Worm (Caenorhabditis elegans) whole organism, mixed stage, embryonic: ENCODE results near the gene drd-1.

ENCODE experiments used
- M03D4.4 ChIP-seq: sonication (generic microtip); optimal IDR thresholded peaks from 2 replicates; lab custom pipeline; 2017; ENCODE audit warnings: mild to moderate bottlenecking, missing genetic modification characterization, missing compliant biosample characterization
- bed-3 ChIP-seq: fragments of 200-800 bp; sonication (Bioruptor generic); optimal IDR thresholded peaks from 3 replicates; lab custom pipeline; 2018; ENCODE audit warnings: mild to moderate bottlenecking, missing genetic modification characterization, moderate library complexity, missing compliant biosample characterization
- ceh-43 ChIP-seq: fragments of 200-800 bp; sonication (Bioruptor generic); optimal IDR thresholded peaks from 2 replicates; lab custom pipeline; 2018; ENCODE audit warnings: mild to moderate bottlenecking, missing genetic modification characterization, moderate library complexity, missing compliant biosample characterization
- ces-1 ChIP-seq: fragments of 150-350 bp; optimal IDR thresholded peaks from 2 replicates; lab custom pipeline; 2014; ENCODE audit warnings: missing biosample characterization, missing genetic modification reagents, missing genetic modification characterization
- cnd-1 ChIP-seq: fragments of 200-800 bp; sonication (Bioruptor generic); optimal IDR thresholded peaks from 2 replicates; lab custom pipeline; 2018; ENCODE audit warnings: mild to moderate bottlenecking, missing genetic modification characterization, missing compliant biosample characterization
- drap-1 ChIP-seq: fragments of 200-800 bp; sonication (Bioruptor generic); optimal IDR thresholded peaks from 3 replicates; lab custom pipeline; 2018; ENCODE audit warnings: mild to moderate bottlenecking, missing genetic modification characterization, missing compliant biosample characterization
- elt-1 ChIP-seq: sonication (generic microtip); optimal IDR thresholded peaks from 2 replicates; lab custom pipeline; 2017; ENCODE audit warnings: missing genetic modification characterization, mild to moderate bottlenecking, missing compliant biosample characterization, antibody characterized with exemption, moderate library complexity, borderline replicate concordance; ENCODE audit not compliant: insufficient read depth
- elt-3 ChIP-seq: fragments of 150-350 bp; optimal IDR thresholded peaks from 2 replicates; lab custom pipeline; 2014; ENCODE audit warnings: missing biosample characterization, missing genetic modification characterization
- flh-1 ChIP-seq: fragments of 200-800 bp; sonication (Bioruptor generic); optimal IDR thresholded peaks from 2 replicates; lab custom pipeline; 2018; ENCODE audit warnings: mild to moderate bottlenecking, missing genetic modification characterization, moderate library complexity, missing compliant biosample characterization
- hlh-1 ChIP-seq: fragments of 150-350 bp; optimal IDR thresholded peaks from 2 replicates; lab custom pipeline; 2014; ENCODE audit warnings: missing biosample characterization, missing genetic modification reagents, missing genetic modification characterization
- lin-13 ChIP-seq: fragments of 150-350 bp; optimal IDR thresholded peaks from 2 replicates; lab custom pipeline; 2014; ENCODE audit warnings: missing biosample characterization, missing genetic modification characterization
- lin-32 ChIP-seq: fragments of 200-800 bp; sonication (Bioruptor generic); optimal IDR thresholded peaks from 2 replicates; lab custom pipeline; 2018; ENCODE audit warnings: mild to moderate bottlenecking, missing genetic modification characterization, missing compliant biosample characterization
- lsy-2 ChIP-seq: fragments of 150-350 bp; optimal IDR thresholded peaks from 2 replicates; lab custom pipeline; 2014; ENCODE audit warnings: missing biosample characterization, missing genetic modification characterization
- mab-5 ChIP-seq: fragments of 150-350 bp; optimal IDR thresholded peaks from 2 replicates; lab custom pipeline; 2014; ENCODE audit warnings: missing biosample characterization, missing genetic modification characterization
- mep-1 ChIP-seq: fragments of 150-350 bp; optimal IDR thresholded peaks from 2 replicates; lab custom pipeline; 2017; ENCODE audit warnings: missing biosample characterization, missing genetic modification reagents, missing genetic modification characterization, inconsistent platforms
- mls-2 ChIP-seq: sonication (generic microtip); optimal IDR thresholded peaks from 2 replicates; lab custom pipeline; 2016; ENCODE audit warnings: mild to moderate bottlenecking, missing genetic modification characterization, moderate library complexity, missing compliant biosample characterization
- nhr-12 ChIP-seq: fragments of 150-350 bp; optimal IDR thresholded peaks from 2 replicates; lab custom pipeline; 2014; ENCODE audit warnings: missing biosample characterization, missing genetic modification characterization
- nhr-2 ChIP-seq: fragments of 150-350 bp; optimal IDR thresholded peaks from 2 replicates; lab custom pipeline; 2014; ENCODE audit warnings: missing biosample characterization, missing genetic modification characterization
- nhr-237 ChIP-seq: fragments of 150-350 bp; optimal IDR thresholded peaks from 2 replicates; lab custom pipeline; 2014; ENCODE audit warnings: missing biosample characterization, missing genetic modification characterization
- nhr-28 ChIP-seq: fragments of 150-350 bp; optimal IDR thresholded peaks from 2 replicates; lab custom pipeline; 2014; ENCODE audit warnings: missing biosample characterization, missing genetic modification characterization
- nhr-76 ChIP-seq: sonication (generic microtip); optimal IDR thresholded peaks from 2 replicates; lab custom pipeline; 2017; ENCODE audit warnings: missing biosample characterization, missing genetic modification characterization
- pha-4 ChIP-seq: fragments of 150-350 bp; optimal IDR thresholded peaks from 2 replicates; lab custom pipeline; 2018; ENCODE audit warnings: missing biosample characterization, missing genetic modification reagents, missing genetic modification characterization
- sem-2 ChIP-seq: fragments of 200-800 bp; sonication (Bioruptor generic); optimal IDR thresholded peaks from 2 replicates; lab custom pipeline; 2018; ENCODE audit warnings: mild to moderate bottlenecking, missing genetic modification characterization, missing compliant biosample characterization
- snpc-4 ChIP-seq: fragments of 150-350 bp; optimal IDR thresholded peaks from 2 replicates; lab custom pipeline; 2014; ENCODE audit warnings: missing biosample characterization, missing genetic modification characterization
- sptf-1 ChIP-seq: sonication (generic microtip); optimal IDR thresholded peaks from 2 replicates; lab custom pipeline; 2017; ENCODE audit warnings: mild to moderate bottlenecking, missing genetic modification characterization, moderate library complexity, missing compliant biosample characterization
- tbx-8 ChIP-seq: fragments of 200-800 bp; sonication (Bioruptor generic); optimal IDR thresholded peaks from 2 replicates; lab custom pipeline; 2018; ENCODE audit warnings: mild to moderate bottlenecking, missing genetic modification characterization, moderate library complexity, missing compliant biosample characterization
- unc-120 ChIP-seq: sonication (generic microtip); optimal IDR thresholded peaks from 2 replicates; lab custom pipeline; 2017; ENCODE audit warnings: missing genetic modification characterization, missing compliant biosample characterization; ENCODE audit not compliant: poor library complexity, severe bottlenecking
- unc-39 ChIP-seq: fragments of 150-350 bp; optimal IDR thresholded peaks from 2 replicates; lab custom pipeline; 2014; ENCODE audit warnings: missing biosample characterization, missing genetic modification characterization
- unc-62 ChIP-seq: fragments of 150-350 bp; optimal IDR thresholded peaks from 2 replicates; lab custom pipeline; 2014; ENCODE audit warnings: missing biosample characterization, missing genetic modification reagents, missing genetic modification characterization
- zip-8 ChIP-seq: fragments of 150-350 bp; optimal IDR thresholded peaks from 2 replicates; lab custom pipeline; 2014; ENCODE audit warnings: missing biosample characterization, missing genetic modification characterization
- ztf-11 ChIP-seq: fragments of 150-350 bp; optimal IDR thresholded peaks from 2 replicates; lab custom pipeline; 2014; ENCODE audit warnings: missing biosample characterization, missing genetic modification characterization

drd-1 gene

ce11 chrII:8399997-8400396, 12.1 kb downstream of the drd-1 start:
- TF ChIP-seq ceh-43 (no peak), lin-13 (tag; lab: Kevin White, UChicago) (no peak), zip-8 (peak; percentile 70), nhr-76 (tag; lab: Kevin White, UChicago) (no peak), unc-62 (GFP tag; lab: Kevin White, UChicago) (peak; percentile 40)

DNA sequence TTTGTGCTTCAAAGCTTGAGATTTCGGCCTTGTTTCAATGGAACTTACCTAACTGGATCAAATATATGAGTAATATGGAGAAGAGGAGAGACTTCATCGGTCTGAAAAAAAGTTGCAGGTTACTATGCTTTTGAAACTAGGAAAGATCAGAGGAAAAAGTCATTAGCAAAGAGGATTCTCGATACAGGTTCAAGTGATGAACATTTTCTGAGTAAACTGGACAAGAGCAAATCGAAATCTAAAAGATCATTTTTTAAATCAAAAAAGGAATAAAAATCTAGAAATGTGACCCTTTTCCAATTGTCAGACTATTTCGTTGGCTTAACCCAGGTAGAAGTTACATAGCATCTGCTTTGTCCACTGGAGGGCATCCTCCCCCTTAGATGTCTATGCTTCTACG, 16.9 kb downstream of the drd-1 start, which contains the start of gene skpo-1:
Gene skpo-1 (minus strand): TSS at position 101 of the 400 bp plus-strand sequence.
- no peak for TF ChIP-seq tbx-8 (GFP tag; lab: Kevin White, UChicago)
- no peak for TF ChIP-seq zip-8
- no peak for TF ChIP-seq mab-5 (tag; lab: Kevin White, UChicago)
- TF ChIP-seq elt-1 (tag; lab: Kevin White, UChicago), result no peak
- TF ChIP-seq unc-39, result no peak

ce11 chrII:8405303-8405702, 17.5 kb downstream of the drd-1 start, which contains the start of gene ubc-24:
Gene ubc-24 (plus strand): TSS chrII:8405603.
- TF ChIP-seq zip-8 (no peak), drap-1 (GFP tag; lab: Kevin White, UChicago) (no peak), sptf-1 (tag; lab: Kevin White, UChicago) (no peak), flh-1 (no peak), hlh-1 (no peak), unc-62 (GFP tag; lab: Kevin White, UChicago) (no peak), mls-2 (tag; lab: Kevin White, UChicago) (no peak), ceh-43 (no peak), pha-4 (no peak), tbx-8 (GFP tag; lab: Kevin White, UChicago) (no peak), lin-13 (tag; lab: Kevin White, UChicago) (no peak), lsy-2 (tag; lab: Kevin White, UChicago) (no peak), mep-1 (no peak), cnd-1 (no peak), nhr-2 (tag; lab: Kevin White, UChicago) (no peak), nhr-12 (tag; lab: Kevin White, UChicago) (no peak), M03D4.4 (tag; lab: Kevin White, UChicago) (no peak), unc-120 (tag; lab: Kevin White, UChicago) (no peak), bed-3 (GFP tag; lab: Kevin White, UChicago) (no peak)

- TF ChIP-seq drap-1 (GFP tag; lab: Kevin White, UChicago), result no peak
- no peak for TF ChIP-seq tbx-8 (GFP tag; lab: Kevin White, UChicago)
- no peak for TF ChIP-seq flh-1
- no peak for TF ChIP-seq lsy-2 (tag; lab: Kevin White, UChicago)
- TF ChIP-seq M03D4.4 (tag; lab: Kevin White, UChicago), result no peak
- TF ChIP-seq bed-3 (GFP tag; lab: Kevin White, UChicago), result no peak
- TF ChIP-seq ceh-43, result no peak
- TF ChIP-seq nhr-76 (tag; lab: Kevin White, UChicago), result no peak
- TF ChIP-seq lin-32 (GFP tag; lab: Kevin White, UChicago), result no peak
- no peak for TF ChIP-seq nhr-28
- no peak for TF ChIP-seq unc-120 (tag; lab: Kevin White, UChicago)
- TF ChIP-seq ztf-11 (tag; lab: Kevin White, UChicago), result no peak
- TF ChIP-seq snpc-4 (tag; lab: Kevin White, UChicago), result no peak
- no peak for TF ChIP-seq sem-2 (GFP tag; lab: Kevin White, UChicago)
- no peak for TF ChIP-seq mep-1
Measured at ce11 chrII:8407491-8407890, 19.6 kb downstream of the drd-1 start, which contains the start of gene sra-13. Gene sra-13 (plus strand): TSS chrII:8407685.

- no peak for TF ChIP-seq ces-1 (GFP tag; lab: Kevin White, UChicago)
- no peak for TF ChIP-seq unc-62 (GFP tag; lab: Kevin White, UChicago)
- TF ChIP-seq nhr-237 (tag; lab: Kevin White, UChicago), result no peak
- no peak for TF ChIP-seq lsy-2 (tag; lab: Kevin White, UChicago)
- TF ChIP-seq unc-39, result no peak
- no peak for TF ChIP-seq tbx-8 (GFP tag; lab: Kevin White, UChicago)
- no peak for TF ChIP-seq nhr-28
- TF ChIP-seq cnd-1, result no peak
- no peak for TF ChIP-seq lin-32 (GFP tag; lab: Kevin White, UChicago)
- TF ChIP-seq elt-3 (tag; lab: Kevin White, UChicago), result no peak
- no peak for TF ChIP-seq flh-1
- TF ChIP-seq nhr-2 (tag; lab: Kevin White, UChicago), result no peak
Measured at ce11 chrII:8409538-8409937, 21.7 kb downstream of the drd-1 start.
